Fruit fly (Drosophila melanogaster): ENCODE measurements around the gene CG17560.

Gene CG17560

DNA sequence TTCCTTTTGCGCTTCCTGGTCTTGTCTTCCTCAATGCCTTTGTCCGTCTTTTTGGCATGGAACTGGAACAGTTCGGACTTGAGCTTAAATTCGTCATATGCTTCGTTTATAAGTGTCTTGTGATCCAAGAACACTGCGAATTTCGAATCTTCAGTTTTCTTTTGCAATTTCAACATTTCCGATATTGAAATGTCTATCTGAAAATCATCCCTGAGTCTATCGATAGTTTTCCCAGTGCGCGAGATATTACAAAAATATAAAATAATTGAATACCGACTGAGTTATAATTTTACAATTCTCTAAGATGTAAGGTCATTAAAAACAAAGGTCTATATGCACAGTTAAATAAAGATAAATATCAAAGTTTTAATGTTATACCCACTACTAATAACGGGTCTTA, 33.2 kb downstream of the CG17560 start, which contains the start of gene Mettl4 (continued):
- TF ChIP-seq slbo (GFP tag; IDR thresholded peaks at IDR 0.05) (no peak), pita (GFP tag; optimal IDR thresholded peaks at IDR 0.05) (no peak), CG3995 (GFP tag; optimal IDR thresholded peaks at IDR 0.05) (peak; percentile 64), grn (GFP tag; optimal IDR thresholded peaks at IDR 0.05) (no peak), prd (optimal IDR thresholded peaks at IDR 0.05) (no peak), prd (GFP tag; IDR thresholded peaks at IDR 0.05) (no peak), vnd (GFP tag; IDR thresholded peaks at IDR 0.05; ENCODE audit: partially characterized antibody) (peak; percentile 54; the same call in 1 of the 3 replicates), Ssrp (tag; optimal IDR thresholded peaks at IDR 0.05) (no peak), lola (GFP tag; optimal IDR thresholded peaks at IDR 0.05) (no peak), caup (GFP tag; optimal IDR thresholded peaks at IDR 0.05; ENCODE audit: severe bottlenecking) (no peak), CG14860 (GFP tag; IDR thresholded peaks at IDR 0.05; ENCODE audit: partially characterized antibody) (peak; percentile 51; the same call in 1 of the 3 replicates), Bgb (GFP tag; IDR thresholded peaks at IDR 0.05; ENCODE audit: partially characterized antibody) (peak; percentile 67), CG7372 (GFP tag; IDR thresholded peaks at IDR 0.05) (no peak), Doc3 (GFP tag; IDR thresholded peaks at IDR 0.05; ENCODE audit: partially characterized antibody) (peak; percentile 63; the same call in 2 of the 3 replicates), Taf1 (GFP tag; IDR thresholded peaks at IDR 0.05) (no peak), CG2202 (tag; optimal IDR thresholded peaks at IDR 0.05) (no peak), pzg (GFP tag; optimal IDR thresholded peaks at IDR 0.05) (peak; percentile 50), CG34224 (GFP tag; IDR thresholded peaks at IDR 0.05; ENCODE audit: partially characterized antibody) (peak; percentile 77), dm (GFP tag; optimal IDR thresholded peaks at IDR 0.05) (no peak), CG32532 (GFP tag; IDR thresholded peaks at IDR 0.05) (no peak), CG17186 (GFP tag; optimal IDR thresholded peaks at IDR 0.05) (no peak), Aef1 (GFP tag; IDR thresholded peaks at IDR 0.05) (no peak), sug (tag; optimal IDR thresholded peaks at IDR 0.05) (no peak), Dip3 (GFP tag; optimal IDR thresholded peaks at IDR 0.05) (no peak), CG12236 (GFP tag; optimal IDR thresholded peaks at IDR 0.05) (no peak), CG9797 (GFP tag; optimal IDR thresholded peaks at IDR 0.05) (no peak), CG11398 (GFP tag; optimal IDR thresholded peaks at IDR 0.05) (no peak), E2f2 (GFP tag; IDR thresholded peaks at IDR 0.05) (peak; percentile 92), lilli (GFP tag; optimal IDR thresholded peaks at IDR 0.05) (no peak), stwl (tag; optimal IDR thresholded peaks at IDR 0.05) (peak; percentile 84), mam (GFP tag; optimal IDR thresholded peaks at IDR 0.05) (no peak), Antp (GFP tag; optimal IDR thresholded peaks at IDR 0.05) (no peak), CG32772 (GFP tag; IDR thresholded peaks at IDR 0.05) (no peak), CG17912 (GFP tag; optimal IDR thresholded peaks at IDR 0.05) (no peak), CG10959 (GFP tag; IDR thresholded peaks at IDR 0.05) (no peak), hth (optimal IDR thresholded peaks at IDR 0.05) (no peak), aop (GFP tag; IDR thresholded peaks at IDR 0.05) (no peak), Gug (GFP tag; IDR thresholded peaks at IDR 0.05) (no peak), hkb (optimal IDR thresholded peaks at IDR 0.05) (no peak), hkb (GFP tag; IDR thresholded peaks at IDR 0.05) (no peak), CTCF (GFP tag; optimal IDR thresholded peaks at IDR 0.05) (no peak), gro (GFP tag; optimal IDR thresholded peaks at IDR 0.05) (no peak), CG30020 (tag; optimal IDR thresholded peaks at IDR 0.05) (peak; percentile 6), gem (tag; optimal IDR thresholded peaks at IDR 0.05) (no peak), CG7987 (GFP tag; optimal IDR thresholded peaks at IDR 0.05) (no peak), CG9215 (GFP tag; IDR thresholded peaks at IDR 0.05) (no peak), CG30431 (GFP tag; optimal IDR thresholded peaks at IDR 0.05) (no peak), cato (GFP tag; optimal IDR thresholded peaks at IDR 0.05; ENCODE audit: borderline replicate concordance) (no peak), CG10147 (GFP tag; optimal IDR thresholded peaks at IDR 0.05) (no peak), CG9817 (tag; optimal IDR thresholded peaks at IDR 0.05) (no peak), Opbp (GFP tag; IDR thresholded peaks at IDR 0.05; ENCODE audit: partially characterized antibody) (peak; percentile 58; the same call in 2 of the 3 replicates), gsb-n (tag; optimal IDR thresholded peaks at IDR 0.05) (no peak)
